Worm (Caenorhabditis elegans) whole organism, young adult: ENCODE data around the gene K09B3.1.

Source experiments
- Y79H2A.3 ChIP-seq: fragments of 200-800 bp; sonication (Bioruptor generic); conservative IDR thresholded peaks from 2 replicates; pipeline ENCODE4 v1.3.6; 2022; ENCODE audit warnings: missing genetic modification reagents, missing genetic modification characterization, missing compliant biosample characterization
- nfya-1 ChIP-seq: sonication (generic microtip); optimal IDR thresholded peaks from 2 replicates; lab custom pipeline; 2017; ENCODE audit warnings: antibody characterized with exemption, missing compliant biosample characterization, missing genetic modification characterization, borderline replicate concordance; ENCODE audit not compliant: insufficient read depth
- nhr-90 ChIP-seq: sonication (generic microtip); optimal IDR thresholded peaks from 2 replicates; lab custom pipeline; 2016; ENCODE audit warnings: missing genotype, mild to moderate bottlenecking, missing genetic modification characterization, missing compliant biosample characterization
- sea-2 ChIP-seq: fragments of 200-800 bp; sonication (Bioruptor generic); IDR thresholded peaks from 2 replicates; pipeline ENCODE4 v1.3.6; 2022; ENCODE audit warnings: missing genetic modification characterization, missing compliant biosample characterization
- snpc-1.1 ChIP-seq: sonication (generic microtip); optimal IDR thresholded peaks from 2 replicates; lab custom pipeline; 2017; ENCODE audit warnings: missing genetic modification characterization, mild to moderate bottlenecking, missing compliant biosample characterization, antibody characterized with exemption, moderate library complexity, missing genotype, missing genetic modification reagents; ENCODE audit not compliant: insufficient read depth
- unc-62 ChIP-seq: fragments of 150-350 bp; optimal IDR thresholded peaks from 2 replicates; lab custom pipeline; 2014; ENCODE audit warnings: missing biosample characterization, missing genetic modification reagents, missing genetic modification characterization
- ztf-25 ChIP-seq: fragments of 200-800 bp; sonication (Bioruptor generic); IDR thresholded peaks from 2 replicates; pipeline ENCODE4 v1.3.6; 2022; ENCODE audit warnings: missing genetic modification reagents, missing genetic modification characterization, missing compliant biosample characterization
- ztf-26 ChIP-seq: sonication (generic microtip); optimal IDR thresholded peaks from 2 replicates; lab custom pipeline; 2017; ENCODE audit warnings: missing genetic modification characterization, missing compliant biosample characterization
- ztf-28 ChIP-seq: fragments of 200-800 bp; sonication (Bioruptor generic); IDR thresholded peaks from 2 replicates; pipeline ENCODE4 v1.3.6; 2022; ENCODE audit warnings: missing genetic modification reagents, missing genetic modification characterization, missing compliant biosample characterization

- no peak for TF ChIP-seq unc-62 (GFP tag; lab: Kevin White, UChicago)
- TF ChIP-seq ztf-26: no peak
- no peak for TF ChIP-seq Y79H2A.3 (GFP tag; lab: Robert Waterston, UW)
- no peak for TF ChIP-seq sea-2 (GFP tag; lab: Robert Waterston, UW)
- TF ChIP-seq nhr-90 (tag; lab: Kevin White, UChicago): no peak
- no peak for TF ChIP-seq snpc-1.1 (tag; lab: Kevin White, UChicago)
- TF ChIP-seq nfya-1 (tag; lab: Kevin White, UChicago): no peak
- no peak for TF ChIP-seq ztf-28 (GFP tag; lab: Robert Waterston, UW)
- TF ChIP-seq ztf-25 (GFP tag; lab: Robert Waterston, UW): no peak
Observed at ce11 chrIV:3807092-3807491, 12.6 kb downstream of the K09B3.1 start, which contains the start of gene M02B7.7.
